Worm (Caenorhabditis elegans): ENCODE measurements around the gene ZK1073.1.
A peak's percentile ranks its signal among the peaks of the same experiment; 100 is the strongest.

ZK1073.1 gene

ce11 chrX:16145244-16145643 lies 16.6 kb upstream of the ZK1073.1 start (continued):
- TF ChIP-seq fkh-8 (tag; optimal IDR thresholded peaks at IDR 0.05): no peak
- TF ChIP-seq zip-4 (GFP tag; optimal IDR thresholded peaks at IDR 0.05): no peak
- TF ChIP-seq fkh-4 (tag; optimal IDR thresholded peaks at IDR 0.05; ENCODE audit: borderline replicate concordance): no peak
- no peak for TF ChIP-seq skn-1 (tag; optimal IDR thresholded peaks at IDR 0.05)
- no peak for TF ChIP-seq nhr-90 (tag; optimal IDR thresholded peaks at IDR 0.05; ENCODE audit: poor library complexity)

ce11 chrX:16144584-16144983 lies 15.9 kb upstream of the ZK1073.1 start:
- TF ChIP-seq snpc-4 (tag; optimal IDR thresholded peaks at IDR 0.05) (peak; percentile 72), mab-9 (GFP tag; IDR thresholded peaks at IDR 0.05) (no peak), lin-39 (tag; optimal IDR thresholded peaks at IDR 0.05) (no peak), ceh-8 (GFP tag; optimal IDR thresholded peaks at IDR 0.05) (peak; percentile 9)

- TF ChIP-seq efl-1 (optimal IDR thresholded peaks at IDR 0.05): no peak
- TF ChIP-seq efl-1 (GFP tag; optimal IDR thresholded peaks at IDR 0.05 in 1 of 2): peak in 1 of 2 experiments; percentile 82
- TF ChIP-seq nhr-11 (tag; optimal IDR thresholded peaks at IDR 0.05): no peak
- TF ChIP-seq nhr-20 (tag; optimal IDR thresholded peaks at IDR 0.05): peak; percentile 24
- TF ChIP-seq nhr-85 (tag): peak; percentile 75
- peak; percentile 53 for TF ChIP-seq lin-14 (GFP tag; optimal IDR thresholded peaks at IDR 0.05)
- TF ChIP-seq tlp-1 (tag; optimal IDR thresholded peaks at IDR 0.05): no peak
- TF ChIP-seq dpl-1 (GFP tag; optimal IDR thresholded peaks at IDR 0.05): no peak
- peak in 1 of 2 experiments; percentile 49 for TF ChIP-seq mdl-1 (tag; optimal IDR thresholded peaks at IDR 0.05)
- TF ChIP-seq snu-23 (GFP tag; optimal IDR thresholded peaks at IDR 0.05): peak; percentile 24
- TF ChIP-seq rnt-1 (tag; optimal IDR thresholded peaks at IDR 0.05): peak; percentile 4
- no peak for TF ChIP-seq sox-4 (tag; optimal IDR thresholded peaks at IDR 0.05)
Observed at ce11 chrX:16143853-16144252, 15.2 kb upstream of the ZK1073.1 start.

- TF ChIP-seq nhr-20 (tag; optimal IDR thresholded peaks at IDR 0.05) (no peak), fkh-8 (tag; optimal IDR thresholded peaks at IDR 0.05) (no peak), Y116A8C.19 (tag; optimal IDR thresholded peaks at IDR 0.05; ENCODE audit: borderline replicate concordance) (no peak), unc-62 (GFP tag; optimal IDR thresholded peaks at IDR 0.05) (no peak), tlp-1 (tag; optimal IDR thresholded peaks at IDR 0.05) (no peak), lin-14 (GFP tag; optimal IDR thresholded peaks at IDR 0.05) (no peak), unc-98 (GFP tag; IDR thresholded peaks at IDR 0.05) (no peak), nhr-77 (tag; optimal IDR thresholded peaks at IDR 0.05) (no peak)
Observed at ce11 chrX:16140822-16141221, 12.2 kb upstream of the ZK1073.1 start.

ce11 chrX:16133815-16134214 lies 5.2 kb upstream of the ZK1073.1 start:
- TF ChIP-seq blmp-1 (tag; optimal IDR thresholded peaks at IDR 0.05) (no peak), lsy-2 (tag; optimal IDR thresholded peaks at IDR 0.05) (peak in 1 of 2 experiments; percentile 0), ceh-88 (GFP tag; IDR thresholded peaks at IDR 0.05) (no peak), lin-35 (GFP tag; optimal IDR thresholded peaks at IDR 0.05) (no peak), rnt-1 (tag; optimal IDR thresholded peaks at IDR 0.05) (peak; percentile 41), alr-1 (tag; optimal IDR thresholded peaks at IDR 0.05; ENCODE audit: borderline replicate concordance) (no peak), skn-1 (tag; optimal IDR thresholded peaks at IDR 0.05) (peak; percentile 21), unc-30 (tag; optimal IDR thresholded peaks at IDR 0.05) (no peak), vab-15 (tag; optimal IDR thresholded peaks at IDR 0.05) (no peak), zip-4 (GFP tag; optimal IDR thresholded peaks at IDR 0.05) (no peak), ceh-82 (tag; optimal IDR thresholded peaks at IDR 0.05) (peak in 1 of 3 experiments; percentile 65), efl-3 (GFP tag; optimal IDR thresholded peaks at IDR 0.05) (no peak), mab-9 (GFP tag; IDR thresholded peaks at IDR 0.05) (no peak), lir-3 (tag; optimal IDR thresholded peaks at IDR 0.05; ENCODE audit: poor library complexity) (no peak), dsc-1 (tag; optimal IDR thresholded peaks at IDR 0.05) (peak; percentile 29), sox-4 (tag; optimal IDR thresholded peaks at IDR 0.05) (no peak), efl-1 (optimal IDR thresholded peaks at IDR 0.05) (peak in 1 of 2 experiments; percentile 16), efl-1 (GFP tag; optimal IDR thresholded peaks at IDR 0.05 in 1 of 2) (peak in 1 of 2 experiments; percentile 40), ceh-90 (tag; optimal IDR thresholded peaks at IDR 0.05) (no peak), nhr-47 (tag; optimal IDR thresholded peaks at IDR 0.05) (peak; percentile 5), lin-14 (GFP tag; optimal IDR thresholded peaks at IDR 0.05) (peak; percentile 65), unc-86 (tag; optimal IDR thresholded peaks at IDR 0.05) (peak; percentile 24), aha-1 (tag; optimal IDR thresholded peaks at IDR 0.05) (no peak), nhr-71 (tag; optimal IDR thresholded peaks at IDR 0.05) (peak; percentile 28), pag-3 (tag; optimal IDR thresholded peaks at IDR 0.05; ENCODE audit: borderline replicate concordance, insufficient read depth) (no peak), swsn-7 (tag; optimal IDR thresholded peaks at IDR 0.05) (peak; percentile 3)

All from whole organism, L1 larva.